Worm (Caenorhabditis elegans) whole organism, late embryonic: ENCODE results near the gene str-94.

Source experiments
- C38D4.7 ChIP-seq: fragments of 200-800 bp; sonication (Bioruptor generic); optimal IDR thresholded peaks from 2 replicates; lab custom pipeline; 2018; ENCODE audit warnings: mild to moderate bottlenecking, missing genetic modification characterization, moderate library complexity, missing compliant biosample characterization
- ceh-2 ChIP-seq: sonication (generic microtip); optimal IDR thresholded peaks from 2 replicates; lab custom pipeline; 2016; ENCODE audit warnings: missing genotype, missing genetic modification characterization, missing compliant biosample characterization
- dve-1 ChIP-seq: sonication (generic microtip); optimal IDR thresholded peaks from 2 replicates; lab custom pipeline; 2017; ENCODE audit warnings: antibody characterized with exemption, mild to moderate bottlenecking, missing genetic modification characterization, missing compliant biosample characterization
- elt-2 ChIP-seq: sonication (generic microtip); optimal IDR thresholded peaks from 2 replicates; lab custom pipeline; 2016; ENCODE audit warnings: missing genetic modification reagents, missing genetic modification characterization, missing compliant biosample characterization
- pha-4 ChIP-seq: fragments of 150-350 bp; optimal IDR thresholded peaks from 2 replicates; lab custom pipeline; 2018; ENCODE audit warnings: missing biosample characterization, missing genetic modification reagents, missing genetic modification characterization

- TF ChIP-seq pha-4 (tag; lab: Kevin White, UChicago) (no peak), elt-2 (tag; lab: Kevin White, UChicago) (no peak), ceh-2 (no peak), dve-1 (no peak), C38D4.7 (GFP tag; lab: Kevin White, UChicago) (no peak)
Measured at ce11 chrV:9271835-9272234, 22.7 kb upstream of the str-94 start.
